Fruit fly (Drosophila melanogaster) whole organism, embryonic: ENCODE data around the gene pit.

Source experiments
- Antp ChIP-seq: fragments of 200-800 bp; sonication (Bioruptor generic); optimal IDR thresholded peaks from 3 replicates; lab custom pipeline; 2016; ENCODE audit warnings: missing biosample characterization, missing genetic modification characterization
- Atf-2 ChIP-seq: fragments of 200-800 bp; sonication (Bioruptor generic); optimal IDR thresholded peaks from 2 replicates; lab custom pipeline; 2016; ENCODE audit warnings: missing biosample characterization, missing genetic modification characterization
- BEAF-32 ChIP-seq: fragments of 200-800 bp; sonication (Bioruptor generic); optimal IDR thresholded peaks from 3 replicates; lab custom pipeline; 2017; ENCODE audit warnings: missing biosample characterization, missing genetic modification characterization, mild to moderate bottlenecking, moderate library complexity, missing genetic modification reagents
- Bdp1 ChIP-seq: fragments of 200-800 bp; sonication (Bioruptor generic); optimal IDR thresholded peaks from 3 replicates; lab custom pipeline; 2016; ENCODE audit warnings: missing biosample characterization, missing genetic modification characterization
- C15 ChIP-seq: fragments of 200-800 bp; sonication (Bioruptor generic); IDR thresholded peaks from 3 replicates; pipeline ENCODE4 v1.3.6; 2022; ENCODE audit warnings: missing biosample characterization, missing genetic modification characterization
- CG10274 ChIP-seq: fragments of 200-800 bp; sonication (Bioruptor generic); optimal IDR thresholded peaks from 3 replicates; lab custom pipeline; 2017; ENCODE audit warnings: missing biosample characterization, mild to moderate bottlenecking, missing genetic modification characterization
- CG10565 ChIP-seq: fragments of 200-800 bp; sonication (Bioruptor generic); optimal IDR thresholded peaks from 3 replicates; lab custom pipeline; 2016; ENCODE audit warnings: missing biosample characterization, mild to moderate bottlenecking, missing genetic modification characterization
- CG11085 ChIP-seq: fragments of 200-800 bp; sonication (Bioruptor generic); IDR thresholded peaks from 2 replicates; pipeline ENCODE4 v1.3.6; 2022; ENCODE audit warnings: missing biosample characterization, missing genetic modification characterization
- CG13894 ChIP-seq: fragments of 200-800 bp; sonication (Bioruptor generic); optimal IDR thresholded peaks from 3 replicates; lab custom pipeline; 2018; ENCODE audit warnings: missing biosample characterization, mild to moderate bottlenecking, missing genetic modification characterization, moderate library complexity
- CG15011 ChIP-seq: fragments of 200-800 bp; sonication (Bioruptor generic); optimal IDR thresholded peaks from 3 replicates; lab custom pipeline; 2018; ENCODE audit warnings: missing biosample characterization, mild to moderate bottlenecking, missing genetic modification characterization
- CG16779 ChIP-seq: fragments of 200-800 bp; sonication (Bioruptor generic); IDR thresholded peaks from 2 replicates; pipeline ENCODE4 v1.3.6; 2022; ENCODE audit warnings: missing biosample characterization, missing genetic modification characterization
- CG17359 ChIP-seq: fragments of 200-800 bp; sonication (Bioruptor generic); optimal IDR thresholded peaks from 3 replicates; lab custom pipeline; 2018; ENCODE audit warnings: missing biosample characterization, mild to moderate bottlenecking, missing genetic modification characterization, moderate library complexity
- CG17385 ChIP-seq: fragments of 200-800 bp; sonication (Bioruptor generic); optimal IDR thresholded peaks from 3 replicates; lab custom pipeline; 2018; ENCODE audit warnings: missing biosample characterization, mild to moderate bottlenecking, missing genetic modification characterization
- CG18011 ChIP-seq: fragments of 200-800 bp; sonication (Bioruptor generic); optimal IDR thresholded peaks from 2 replicates; lab custom pipeline; 2017; ENCODE audit warnings: missing biosample characterization, missing genetic modification characterization, mild to moderate bottlenecking, moderate library complexity, missing genotype
- CG2202 ChIP-seq: fragments of 200-800 bp; sonication (Bioruptor generic); optimal IDR thresholded peaks from 2 replicates; lab custom pipeline; 2018; ENCODE audit warnings: missing biosample characterization, mild to moderate bottlenecking, missing genetic modification characterization
- CG30020 ChIP-seq: fragments of 200-800 bp; optimal IDR thresholded peaks from 2 replicates; lab custom pipeline; 2019; ENCODE audit warnings: missing biosample characterization, mild to moderate bottlenecking, missing genetic modification characterization, moderate library complexity
- CG33213 ChIP-seq: fragments of 200-800 bp; sonication (Bioruptor generic); optimal IDR thresholded peaks from 3 replicates; lab custom pipeline; 2016; ENCODE audit warnings: missing biosample characterization, missing genetic modification characterization
- CG6254 ChIP-seq: fragments of 200-800 bp; sonication (Bioruptor generic); optimal IDR thresholded peaks from 3 replicates; lab custom pipeline; 2017; ENCODE audit warnings: mild to moderate bottlenecking, missing biosample characterization, missing genetic modification reagents, missing genetic modification characterization
- CG7786 ChIP-seq: fragments of 200-800 bp; sonication (Bioruptor generic); optimal IDR thresholded peaks from 2 replicates; lab custom pipeline; 2016; ENCODE audit warnings: missing biosample characterization, missing genetic modification characterization
- CG8290 ChIP-seq, 3 experiments: fragments of 200-800 bp; sonication (Bioruptor generic); optimal IDR thresholded peaks; 2 replicates each; lab custom pipeline; 2016 to 2019; ENCODE audit warnings: missing biosample characterization in 3 of 3, missing genetic modification characterization in 3 of 3, mild to moderate bottlenecking in 2 of 3, moderate library complexity in 1 of 3
- CG9215 ChIP-seq: fragments of 200-800 bp; sonication (Bioruptor generic); IDR thresholded peaks from 2 replicates; pipeline ENCODE4 v1.3.6; 2022; ENCODE audit warnings: missing biosample characterization, missing genetic modification characterization
- CTCF ChIP-seq: fragments of 200-800 bp; sonication (Bioruptor generic); optimal IDR thresholded peaks from 2 replicates; lab custom pipeline; 2017; ENCODE audit warnings: missing biosample characterization, mild to moderate bottlenecking, missing genetic modification characterization, moderate library complexity
- Ets97D ChIP-seq: fragments of 200-800 bp; sonication (Bioruptor generic); optimal IDR thresholded peaks from 3 replicates; lab custom pipeline; 2016; ENCODE audit warnings: missing biosample characterization, missing genetic modification characterization
- H2.0 ChIP-seq: fragments of 200-800 bp; sonication (Bioruptor generic); IDR thresholded peaks from 2 replicates; pipeline ENCODE4 v1.3.6; 2022; ENCODE audit warnings: missing biosample characterization, missing genetic modification characterization
- HLH54F ChIP-seq: fragments of 200-800 bp; sonication (Bioruptor generic); optimal IDR thresholded peaks from 3 replicates; lab custom pipeline; 2016; ENCODE audit warnings: missing biosample characterization, missing genetic modification characterization
- HmgD ChIP-seq: fragments of 200-800 bp; sonication (Bioruptor generic); optimal IDR thresholded peaks from 3 replicates; lab custom pipeline; 2016; ENCODE audit warnings: missing biosample characterization, missing genetic modification characterization
- HmgZ ChIP-seq: fragments of 200-800 bp; sonication (Bioruptor generic); optimal IDR thresholded peaks from 2 replicates; lab custom pipeline; 2018; ENCODE audit warnings: missing biosample characterization, mild to moderate bottlenecking, missing genetic modification characterization
- Hr3 ChIP-seq: fragments of 200-800 bp; sonication (Bioruptor generic); optimal IDR thresholded peaks from 3 replicates; lab custom pipeline; 2016; ENCODE audit warnings: missing biosample characterization, missing genetic modification characterization
- Hr51 ChIP-seq, 2 experiments: fragments of 200-800 bp; sonication (Bioruptor generic); optimal IDR thresholded peaks; 2 replicates in 1 of 2; 3 replicates in 1 of 2; lab custom pipeline; 2016 to 2018; ENCODE audit warnings: missing biosample characterization in 2 of 2, missing genetic modification characterization in 2 of 2, mild to moderate bottlenecking in 1 of 2, moderate library complexity in 1 of 2
- Lhr ChIP-seq: fragments of 200-800 bp; sonication (Bioruptor generic); optimal IDR thresholded peaks from 3 replicates; lab custom pipeline; 2017; ENCODE audit warnings: mild to moderate bottlenecking, missing biosample characterization, missing genetic modification reagents, missing genetic modification characterization
- MESR4 ChIP-seq: fragments of 200-800 bp; sonication (Bioruptor generic); optimal IDR thresholded peaks from 2 replicates; lab custom pipeline; 2018; ENCODE audit warnings: missing biosample characterization, mild to moderate bottlenecking, missing genetic modification characterization, moderate library complexity
- Nf-YB ChIP-seq: fragments of 200-800 bp; sonication (Bioruptor generic); optimal IDR thresholded peaks from 3 replicates; lab custom pipeline; 2019; ENCODE audit warnings: missing biosample characterization, mild to moderate bottlenecking, missing genetic modification characterization, moderate library complexity
- Nf-YC ChIP-seq: fragments of 200-800 bp; optimal IDR thresholded peaks from 3 replicates; lab custom pipeline; 2019; ENCODE audit warnings: missing biosample characterization, mild to moderate bottlenecking, missing genetic modification characterization, moderate library complexity
- Sox102F ChIP-seq: fragments of 200-800 bp; sonication (Bioruptor generic); optimal IDR thresholded peaks from 2 replicates; lab custom pipeline; 2018; ENCODE audit warnings: missing biosample characterization, mild to moderate bottlenecking, missing genetic modification characterization, moderate library complexity
- bigmax ChIP-seq: fragments of 200-800 bp; sonication (Bioruptor generic); optimal IDR thresholded peaks from 2 replicates; lab custom pipeline; 2018; ENCODE audit warnings: missing biosample characterization, mild to moderate bottlenecking, missing genetic modification characterization
- crol ChIP-seq: fragments of 200-800 bp; sonication (Bioruptor generic); IDR thresholded peaks from 2 replicates; pipeline ENCODE4 v1.3.6; 2022; ENCODE audit warnings: missing biosample characterization, missing genetic modification characterization
- danr ChIP-seq: fragments of 200-800 bp; sonication (Bioruptor generic); IDR thresholded peaks from 2 replicates; pipeline ENCODE4 v1.3.6; 2022; ENCODE audit warnings: missing biosample characterization, missing genetic modification characterization
- fd64A ChIP-seq: fragments of 200-800 bp; sonication (Bioruptor generic); optimal IDR thresholded peaks from 3 replicates; lab custom pipeline; 2018; ENCODE audit warnings: missing biosample characterization, mild to moderate bottlenecking, missing genetic modification characterization
- fru ChIP-seq: fragments of >200 bp; optimal IDR thresholded peaks from 2 replicates; lab custom pipeline; 2017
- hb ChIP-seq: fragments of 200-800 bp; sonication (Bioruptor generic); IDR thresholded peaks from 3 replicates; pipeline ENCODE4 v1.3.6; 2022; ENCODE audit warnings: missing biosample characterization, missing genetic modification characterization; ENCODE audit not compliant: partially characterized antibody
- insv ChIP-seq, 2 experiments: fragments of 200-800 bp; sonication (Bioruptor generic); optimal IDR thresholded peaks; 3 replicates each; lab custom pipeline; 2016 to 2018; ENCODE audit warnings: missing biosample characterization in 2 of 2, missing genetic modification characterization in 2 of 2
- mam ChIP-seq: fragments of 200-800 bp; sonication (Bioruptor generic); optimal IDR thresholded peaks from 3 replicates; lab custom pipeline; 2016; ENCODE audit warnings: missing biosample characterization, missing genetic modification characterization
- nmo ChIP-seq: fragments of 200-800 bp; sonication (Bioruptor generic); optimal IDR thresholded peaks from 2 replicates; lab custom pipeline; 2018; ENCODE audit warnings: missing biosample characterization, mild to moderate bottlenecking, missing genetic modification characterization, moderate library complexity
- pnt ChIP-seq: fragments of 200-800 bp; sonication (Bioruptor generic); optimal IDR thresholded peaks from 3 replicates; lab custom pipeline; 2016; ENCODE audit warnings: missing biosample characterization, missing genetic modification characterization
- seq ChIP-seq: fragments of 200-800 bp; sonication (Bioruptor generic); IDR thresholded peaks from 2 replicates; pipeline ENCODE4 v1.3.6; 2022; ENCODE audit warnings: missing biosample characterization, missing genetic modification characterization
- tio ChIP-seq: fragments of 200-800 bp; sonication (Bioruptor generic); optimal IDR thresholded peaks from 2 replicates; lab custom pipeline; 2017; ENCODE audit warnings: missing biosample characterization, missing genetic modification characterization, inconsistent platforms
- unpg ChIP-seq: fragments of 200-800 bp; sonication (Bioruptor generic); optimal IDR thresholded peaks from 3 replicates; lab custom pipeline; 2018; ENCODE audit warnings: missing biosample characterization, mild to moderate bottlenecking, missing genetic modification characterization, moderate library complexity
- zf30C ChIP-seq: fragments of 200-800 bp; sonication (Bioruptor generic); optimal IDR thresholded peaks from 3 replicates; lab custom pipeline; 2018; ENCODE audit warnings: missing biosample characterization, mild to moderate bottlenecking, missing genetic modification characterization

The pit gene

dm6 chr3R:22026922-22027742, 7.0 kb upstream of the pit start, which contains the start of the genes Cchl and ND-42 (continued):
- TF ChIP-seq mam (peak; percentile 78), tio (GFP tag; lab: Kevin White, UChicago) (no peak), bigmax (no peak), CG9215 (GFP tag; lab: Robert Waterston, UW) (peak; percentile 79), CG11085 (GFP tag; lab: Robert Waterston, UW) (no peak), Hr51 (GFP tag; optimal IDR thresholded peaks at IDR 0.05; lab: Kevin White, UChicago) (peak; percentile 67 to 82), CG17385 (peak; percentile 82), H2.0 (peak; percentile 26; the same call in 1 of the 2 replicates), CG33213 (GFP tag; lab: Kevin White, UChicago) (peak; percentile 49), Atf-2 (GFP tag; lab: Kevin White, UChicago) (peak; percentile 26), CG6254 (GFP tag; lab: Kevin White, UChicago) (no peak), fd64A (GFP tag; lab: Kevin White, UChicago) (no peak), CG30020 (tag; lab: Kevin White, UChicago) (peak; percentile 66), Antp (peak; percentile 72), unpg (peak; percentile 79), fru (no peak), CG8290 (GFP tag; optimal IDR thresholded peaks at IDR 0.05; lab: Kevin White, UChicago) (peak; percentile 93), CG8290 (tag; optimal IDR thresholded peaks at IDR 0.05; lab: Kevin White, UChicago) (peak; percentile 68 to 94), Sox102F (GFP tag; lab: Kevin White, UChicago) (peak; percentile 81), HLH54F (peak; percentile 75), seq (GFP tag; lab: Robert Waterston, UW) (peak; percentile 46), MESR4 (GFP tag; lab: Kevin White, UChicago) (peak; percentile 49), crol (GFP tag; lab: Robert Waterston, UW) (no peak), CG18011 (peak; percentile 77), Ets97D (GFP tag; lab: Kevin White, UChicago) (peak; percentile 68), hb (GFP tag; lab: Robert Waterston, UW) (no peak), CG10565 (GFP tag; lab: Kevin White, UChicago) (no peak), HmgZ (tag; lab: Kevin White, UChicago) (peak; percentile 80), BEAF-32 (peak; percentile 80), Nf-YC (peak; percentile 82), insv (GFP tag; optimal IDR thresholded peaks at IDR 0.05; lab: Kevin White, UChicago) (peak in 1 of 2 experiments; percentile 56), C15 (GFP tag; lab: Robert Waterston, UW) (0 out of 3 replicates have a peak, but pooled peaks have one; percentile 43), CG7786 (GFP tag; lab: Kevin White, UChicago) (peak; percentile 79), zf30C (no peak), Nf-YB (GFP tag; lab: Kevin White, UChicago) (peak; percentile 51), CG16779 (GFP tag; lab: Robert Waterston, UW) (no peak), Hr3 (GFP tag; lab: Kevin White, UChicago) (peak; percentile 85), CG13894 (peak; percentile 85), Bdp1 (peak; percentile 44), danr (peak; percentile 43; the same call in 1 of the 2 replicates), CG2202 (tag; lab: Kevin White, UChicago) (peak; percentile 43), Lhr (peak; percentile 44), pnt (GFP tag; lab: Kevin White, UChicago) (peak; percentile 65), nmo (GFP tag; lab: Kevin White, UChicago) (peak; percentile 86), CTCF (GFP tag; lab: Kevin White, UChicago) (peak; percentile 48), HmgD (peak; percentile 22), CG15011 (GFP tag; lab: Kevin White, UChicago) (no peak), CG17359 (tag; lab: Kevin White, UChicago) (peak; percentile 72), CG10274 (GFP tag; lab: Kevin White, UChicago) (no peak)
